Fruit fly (Drosophila melanogaster): ENCODE results near the gene Cpr72Eb.

- no peak for TF ChIP-seq EcR (GFP tag; optimal IDR thresholded peaks at IDR 0.05)
- TF ChIP-seq Dll (optimal IDR thresholded peaks at IDR 0.05), result no peak
- no peak for TF ChIP-seq psq (optimal IDR thresholded peaks at IDR 0.05)
- TF ChIP-seq usp (GFP tag; optimal IDR thresholded peaks at IDR 0.05), result no peak
Measured at dm6 chr3L:16402253-16402652, 37.6 kb downstream of the Cpr72Eb start.
